Worm (Caenorhabditis elegans): Measurements from ENCODE around the gene F29B9.11.

F29B9.11 gene

ce11 chrIV:4613516-4613915, 46.5 kb downstream of the F29B9.11 start:
- TF ChIP-seq drap-1 (GFP tag; optimal IDR thresholded peaks at IDR 0.05) = no peak
- TF ChIP-seq tbx-8 (GFP tag; optimal IDR thresholded peaks at IDR 0.05) = no peak
- no peak for TF ChIP-seq mab-5 (tag; optimal IDR thresholded peaks at IDR 0.05)
- TF ChIP-seq elt-3 (tag; optimal IDR thresholded peaks at IDR 0.05) = no peak
- TF ChIP-seq nhr-12 (tag; optimal IDR thresholded peaks at IDR 0.05) = no peak

ce11 chrIV:4612597-4612996, 47.4 kb downstream of the F29B9.11 start:
- TF ChIP-seq blmp-1 (tag; optimal IDR thresholded peaks at IDR 0.05) (no peak), ceh-83 (GFP tag; optimal IDR thresholded peaks at IDR 0.05) (no peak), unc-39 (tag; optimal IDR thresholded peaks at IDR 0.05) (no peak), cnd-1 (tag; optimal IDR thresholded peaks at IDR 0.05) (no peak), pha-4 (tag; optimal IDR thresholded peaks at IDR 0.05) (no peak)

DNA sequence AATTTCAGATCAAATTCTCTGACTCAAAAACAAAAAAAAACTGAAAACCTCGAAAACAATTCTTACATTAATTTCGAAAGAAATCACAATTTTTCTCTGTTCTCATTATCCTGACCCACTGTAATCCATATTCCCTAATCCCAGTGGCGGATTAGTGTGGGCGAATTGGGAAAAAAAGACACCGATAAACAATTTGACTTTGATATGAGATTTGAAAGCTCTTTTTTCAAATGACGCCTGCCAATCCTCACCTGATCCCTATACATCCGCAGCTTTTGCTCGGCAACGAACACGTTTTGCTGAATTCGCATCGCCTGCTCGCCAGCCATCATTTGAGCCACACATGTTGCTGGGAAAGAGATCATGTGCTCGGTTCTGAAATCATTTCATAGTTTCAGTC, 48.3 kb downstream of the F29B9.11 start:
- no peak for TF ChIP-seq sptf-1 (tag; optimal IDR thresholded peaks at IDR 0.05)
- no peak for TF ChIP-seq ham-2 (GFP tag; optimal IDR thresholded peaks at IDR 0.05)
- no peak for TF ChIP-seq sem-2 (GFP tag; optimal IDR thresholded peaks at IDR 0.05)
- TF ChIP-seq cnd-1 (tag; optimal IDR thresholded peaks at IDR 0.05) = no peak
- no peak for TF ChIP-seq blmp-1 (tag; optimal IDR thresholded peaks at IDR 0.05)
